Worm (Caenorhabditis elegans) whole organism, late embryonic: ENCODE data around the gene seb-3.

ENCODE experiments used
- C38D4.7 ChIP-seq: fragments of 200-800 bp; sonication (Bioruptor generic); optimal IDR thresholded peaks from 2 replicates; lab custom pipeline; 2018; ENCODE audit warnings: mild to moderate bottlenecking, missing genetic modification characterization, moderate library complexity, missing compliant biosample characterization
- K02D7.2 ChIP-seq: sonication (generic microtip); optimal IDR thresholded peaks from 2 replicates; lab custom pipeline; 2017; ENCODE audit warnings: mild to moderate bottlenecking, missing genetic modification characterization, missing compliant biosample characterization
- K09A11.1 ChIP-seq: sonication (generic microtip); optimal IDR thresholded peaks from 2 replicates; lab custom pipeline; 2017; ENCODE audit warnings: antibody characterized with exemption, mild to moderate bottlenecking, missing genetic modification characterization, missing compliant biosample characterization; ENCODE audit not compliant: insufficient read depth
- T23F11.4 ChIP-seq: fragments of 200-800 bp; sonication (Bioruptor generic); optimal IDR thresholded peaks from 2 replicates; lab custom pipeline; 2018; ENCODE audit warnings: mild to moderate bottlenecking, missing genetic modification characterization, missing compliant biosample characterization
- Y22D7AL.16 ChIP-seq: sonication (generic microtip); optimal IDR thresholded peaks from 2 replicates; lab custom pipeline; 2016; ENCODE audit warnings: missing genetic modification characterization, missing compliant biosample characterization
- ceh-19 ChIP-seq: fragments of 200-800 bp; sonication (Bioruptor generic); optimal IDR thresholded peaks from 2 replicates; lab custom pipeline; 2018; ENCODE audit warnings: mild to moderate bottlenecking, missing genetic modification characterization, missing compliant biosample characterization
- ceh-30 ChIP-seq: fragments of 150-350 bp; optimal IDR thresholded peaks from 2 replicates; lab custom pipeline; 2014; ENCODE audit warnings: missing biosample characterization, missing genetic modification characterization
- ceh-31 ChIP-seq: sonication (generic microtip); optimal IDR thresholded peaks from 2 replicates; lab custom pipeline; 2016; ENCODE audit warnings: missing genetic modification characterization, missing compliant biosample characterization
- ceh-34 ChIP-seq: sonication (generic microtip); optimal IDR thresholded peaks from 2 replicates; lab custom pipeline; 2016; ENCODE audit warnings: mild to moderate bottlenecking, missing genetic modification characterization, missing compliant biosample characterization
- ceh-6 ChIP-seq: fragments of 200-800 bp; sonication (Bioruptor generic); optimal IDR thresholded peaks from 2 replicates; lab custom pipeline; 2018; ENCODE audit warnings: mild to moderate bottlenecking, missing genetic modification characterization, missing compliant biosample characterization
- dmd-4 ChIP-seq: sonication (generic microtip); optimal IDR thresholded peaks from 2 replicates; lab custom pipeline; 2016; ENCODE audit warnings: borderline replicate concordance, missing genetic modification characterization, missing compliant biosample characterization
- elt-2 ChIP-seq: sonication (generic microtip); optimal IDR thresholded peaks from 2 replicates; lab custom pipeline; 2016; ENCODE audit warnings: missing genetic modification reagents, missing genetic modification characterization, missing compliant biosample characterization
- ets-4 ChIP-seq: sonication (generic microtip); optimal IDR thresholded peaks from 2 replicates; lab custom pipeline; 2016; ENCODE audit warnings: missing genetic modification characterization, missing compliant biosample characterization
- fkh-10 ChIP-seq: fragments of 150-350 bp; optimal IDR thresholded peaks from 2 replicates; lab custom pipeline; 2014; ENCODE audit warnings: missing biosample characterization, missing genetic modification reagents, missing genetic modification characterization
- hlh-13 ChIP-seq: fragments of 200-800 bp; sonication (Bioruptor generic); optimal IDR thresholded peaks from 2 replicates; lab custom pipeline; 2018; ENCODE audit warnings: mild to moderate bottlenecking, missing genetic modification characterization, missing compliant biosample characterization
- lin-11 ChIP-seq: fragments of 200-800 bp; sonication (Bioruptor generic); optimal IDR thresholded peaks from 2 replicates; lab custom pipeline; 2018; ENCODE audit warnings: mild to moderate bottlenecking, missing genetic modification characterization, missing compliant biosample characterization
- mec-3 ChIP-seq: sonication (generic microtip); optimal IDR thresholded peaks from 2 replicates; lab custom pipeline; 2016; ENCODE audit warnings: borderline replicate concordance, missing genetic modification characterization, missing compliant biosample characterization
- pag-3 ChIP-seq: sonication (generic microtip); optimal IDR thresholded peaks from 2 replicates; lab custom pipeline; 2016; ENCODE audit warnings: missing compliant biosample characterization, missing genetic modification characterization, borderline replicate concordance
- pat-9 ChIP-seq: fragments of 200-800 bp; sonication (Bioruptor generic); optimal IDR thresholded peaks from 2 replicates; lab custom pipeline; 2018; ENCODE audit warnings: mild to moderate bottlenecking, missing genetic modification characterization, moderate library complexity, missing compliant biosample characterization
- pax-1 ChIP-seq: fragments of 150-350 bp; optimal IDR thresholded peaks from 2 replicates; lab custom pipeline; 2014; ENCODE audit warnings: missing biosample characterization, missing genetic modification characterization
- pros-1 ChIP-seq: fragments of 150-350 bp; optimal IDR thresholded peaks from 2 replicates; lab custom pipeline; 2014; ENCODE audit warnings: missing biosample characterization, missing genetic modification reagents, missing genetic modification characterization
- ref-2 ChIP-seq: sonication (generic microtip); optimal IDR thresholded peaks from 2 replicates; lab custom pipeline; 2016; ENCODE audit warnings: missing genetic modification characterization, missing compliant biosample characterization
- rnt-1 ChIP-seq: sonication (generic microtip); optimal IDR thresholded peaks from 2 replicates; lab custom pipeline; 2016; ENCODE audit warnings: missing genetic modification characterization, missing compliant biosample characterization
- sox-2 ChIP-seq: fragments of 200-800 bp; sonication (Bioruptor generic); IDR thresholded peaks from 2 replicates; pipeline ENCODE4 v1.3.6; 2022; ENCODE audit warnings: missing genetic modification reagents, missing genetic modification characterization, missing compliant biosample characterization
- sox-4 ChIP-seq: sonication (generic microtip); optimal IDR thresholded peaks from 2 replicates; lab custom pipeline; 2017; ENCODE audit warnings: mild to moderate bottlenecking, missing genetic modification characterization, inconsistent platforms, missing compliant biosample characterization
- tbx-2 ChIP-seq: sonication (generic microtip); optimal IDR thresholded peaks from 2 replicates; lab custom pipeline; 2016; ENCODE audit warnings: missing genetic modification characterization, missing compliant biosample characterization
- ttx-3 ChIP-seq: sonication (generic microtip); optimal IDR thresholded peaks from 2 replicates; lab custom pipeline; 2016; ENCODE audit warnings: missing genetic modification reagents, missing genetic modification characterization, missing compliant biosample characterization
- unc-55 ChIP-seq: sonication (generic microtip); optimal IDR thresholded peaks from 2 replicates; lab custom pipeline; 2017; ENCODE audit warnings: missing biosample characterization, missing genetic modification reagents, missing genetic modification characterization
- ztf-16 ChIP-seq: sonication (generic microtip); optimal IDR thresholded peaks from 2 replicates; lab custom pipeline; 2017; ENCODE audit warnings: missing genetic modification characterization, missing compliant biosample characterization

Gene seb-3

ce11 chrX:15073479-15073878, 47.4 kb downstream of the seb-3 start:
- TF ChIP-seq ref-2 (tag; lab: Kevin White, UChicago): no peak
- no peak for TF ChIP-seq K02D7.2 (tag; lab: Kevin White, UChicago)
- TF ChIP-seq ceh-6 (GFP tag; lab: Kevin White, UChicago): no peak
- TF ChIP-seq ttx-3 (tag; lab: Kevin White, UChicago): no peak
- no peak for TF ChIP-seq K09A11.1 (tag; lab: Kevin White, UChicago)
- no peak for TF ChIP-seq sox-4
- no peak for TF ChIP-seq pat-9
- no peak for TF ChIP-seq dmd-4 (tag; lab: Kevin White, UChicago)
- TF ChIP-seq, all 69 proteins: peak for 0

ce11 chrX:15075170-15075569, 49.1 kb downstream of the seb-3 start:
- no peak for TF ChIP-seq lin-11 (tag; lab: Kevin White, UChicago)
- TF ChIP-seq pax-1 (tag; lab: Kevin White, UChicago): no peak
- TF ChIP-seq pag-3 (tag; lab: Kevin White, UChicago): no peak
- no peak for TF ChIP-seq dmd-4 (tag; lab: Kevin White, UChicago)
- no peak for TF ChIP-seq sox-4
- TF ChIP-seq elt-2 (tag; lab: Kevin White, UChicago): no peak
- no peak for TF ChIP-seq hlh-13 (GFP tag; lab: Kevin White, UChicago)
- TF ChIP-seq, all 69 proteins: peak for 0

ce11 chrX:15076042-15076565, 50.0 kb downstream of the seb-3 start, which contains the start of the genes H40L08.3 and H40L08.9:
Gene H40L08.3, minus strand, starts transcription at chrX:15076092.
Gene H40L08.9, minus strand, starts transcription at chrX:15076480.
- TF ChIP-seq rnt-1 (tag; lab: Kevin White, UChicago) (no peak), sox-4 (no peak), ceh-6 (GFP tag; lab: Kevin White, UChicago) (no peak)

ce11 chrX:15076909-15077308, 50.8 kb downstream of the seb-3 start:
- TF ChIP-seq ceh-34: no peak
- TF ChIP-seq mec-3 (tag; lab: Kevin White, UChicago): no peak
- no peak for TF ChIP-seq T23F11.4
- TF ChIP-seq C38D4.7 (GFP tag; lab: Kevin White, UChicago): no peak
- TF ChIP-seq ets-4: no peak
- no peak for TF ChIP-seq K09A11.1 (tag; lab: Kevin White, UChicago)
- TF ChIP-seq sox-2 (GFP tag; lab: Robert Waterston, UW): no peak
- no peak for TF ChIP-seq ztf-16 (tag; lab: Kevin White, UChicago)
- no peak for TF ChIP-seq ceh-30 (tag; lab: Kevin White, UChicago)
- TF ChIP-seq fkh-10 (GFP tag; lab: Kevin White, UChicago): no peak
- TF ChIP-seq pros-1 (tag; lab: Kevin White, UChicago): no peak
- TF ChIP-seq Y22D7AL.16 (tag; lab: Kevin White, UChicago): no peak
- no peak for TF ChIP-seq ttx-3 (tag; lab: Kevin White, UChicago)
- TF ChIP-seq unc-55 (GFP tag; lab: Kevin White, UChicago): no peak
- no peak for TF ChIP-seq ceh-19 (GFP tag; lab: Kevin White, UChicago)
- no peak for TF ChIP-seq pat-9
- TF ChIP-seq tbx-2 (tag; lab: Kevin White, UChicago): no peak
- no peak for TF ChIP-seq dmd-4 (tag; lab: Kevin White, UChicago)
- no peak for TF ChIP-seq ceh-31 (tag; lab: Kevin White, UChicago)

- TF ChIP-seq elt-2 (tag; lab: Kevin White, UChicago): peak; percentile 3
- TF ChIP-seq C38D4.7 (GFP tag; lab: Kevin White, UChicago): no peak
- TF ChIP-seq, all 69 proteins: peak for 1
Observed at ce11 chrX:15077597-15078261, 51.6 kb downstream of the seb-3 start, which contains the start of the genes H40L08.8, H40L08.2 and H40L08.7. Gene H40L08.8, minus strand, starts transcription at chrX:15077633. Gene H40L08.2, minus strand, starts transcription at chrX:15077744. Gene H40L08.7, minus strand, starts transcription at chrX:15077744.
